Fruit fly (Drosophila melanogaster): ENCODE results near the gene tey.

tey gene

dm6 chr3L:19649374-19649948 lies 14.4 kb downstream of the tey start, which contains the start of gene Oat:
Oat (minus strand) TSS chr3L:19649851.
- TF ChIP-seq EcR (GFP tag; optimal IDR thresholded peaks at IDR 0.05), result peak; percentile 14
- TF ChIP-seq CG15710 (tag; optimal IDR thresholded peaks at IDR 0.05), result no peak
- peak; percentile 33; the same call in 1 of the 3 replicates for TF ChIP-seq fd96Ca (GFP tag; IDR thresholded peaks at IDR 0.05)

dm6 chr3L:19648648-19649047 lies 15.3 kb downstream of the tey start:
- no peak for TF ChIP-seq CG32121 (GFP tag; IDR thresholded peaks at IDR 0.05)
- TF ChIP-seq CG8301 (tag; optimal IDR thresholded peaks at IDR 0.05), result no peak
- TF ChIP-seq CG34367 (tag; optimal IDR thresholded peaks at IDR 0.05), result no peak
- no peak for TF ChIP-seq CG17806 (tag; optimal IDR thresholded peaks at IDR 0.05)
- TF ChIP-seq D1 (tag; optimal IDR thresholded peaks at IDR 0.05), result no peak
- TF ChIP-seq CG4496 (GFP tag; IDR thresholded peaks at IDR 0.05), result no peak
- no peak for TF ChIP-seq EcR (GFP tag; optimal IDR thresholded peaks at IDR 0.05)

dm6 chr3L:19646292-19646691 lies 17.6 kb downstream of the tey start:
- no peak for TF ChIP-seq CG14655 (GFP tag; optimal IDR thresholded peaks at IDR 0.05)
- no peak for TF ChIP-seq D1 (tag; optimal IDR thresholded peaks at IDR 0.05)
- TF ChIP-seq Pif1B (GFP tag; optimal IDR thresholded peaks at IDR 0.05), result no peak
- TF ChIP-seq Snoo (tag; optimal IDR thresholded peaks at IDR 0.05), result no peak
- no peak for TF ChIP-seq rn (GFP tag; IDR thresholded peaks at IDR 0.05)

- peak; percentile 20 for TF ChIP-seq gl (tag; optimal IDR thresholded peaks at IDR 0.05)
- TF ChIP-seq CG17806 (tag; optimal IDR thresholded peaks at IDR 0.05), result no peak
- peak; percentile 37 for TF ChIP-seq D1 (tag; optimal IDR thresholded peaks at IDR 0.05)
Measured at dm6 chr3L:19642448-19643020, 21.4 kb downstream of the tey start, which contains the start of gene Rnf146. Rnf146 (minus strand) TSS chr3L:19642816.

dm6 chr3L:19636821-19637460 lies 27.0 kb downstream of the tey start:
- peak; percentile 54 for TF ChIP-seq CG9948 (tag; optimal IDR thresholded peaks at IDR 0.05)
- TF ChIP-seq CG13204 (GFP tag; optimal IDR thresholded peaks at IDR 0.05), result no peak
- TF ChIP-seq gl (tag; optimal IDR thresholded peaks at IDR 0.05), result no peak
- no peak for TF ChIP-seq EcR (GFP tag; optimal IDR thresholded peaks at IDR 0.05)
- TF ChIP-seq Pif1B (GFP tag; optimal IDR thresholded peaks at IDR 0.05), result no peak
- no peak for TF ChIP-seq fd96Ca (GFP tag; IDR thresholded peaks at IDR 0.05)
- TF ChIP-seq CG15710 (tag; optimal IDR thresholded peaks at IDR 0.05), result peak; percentile 32
- no peak for TF ChIP-seq CG10348 (GFP tag; IDR thresholded peaks at IDR 0.05)
- TF ChIP-seq CG12605 (GFP tag; IDR thresholded peaks at IDR 0.05), result no peak
- no peak for TF ChIP-seq Snoo (tag; optimal IDR thresholded peaks at IDR 0.05)
- no peak for TF ChIP-seq Pif1A (GFP tag; optimal IDR thresholded peaks at IDR 0.05)
- TF ChIP-seq CG32121 (GFP tag; IDR thresholded peaks at IDR 0.05), result no peak
- no peak for TF ChIP-seq CG34367 (tag; optimal IDR thresholded peaks at IDR 0.05)
- no peak for TF ChIP-seq Ets98B (GFP tag; IDR thresholded peaks at IDR 0.05)
- peak; percentile 38 for TF ChIP-seq D1 (tag; optimal IDR thresholded peaks at IDR 0.05)
- peak; percentile 38 for TF ChIP-seq CG8301 (tag; optimal IDR thresholded peaks at IDR 0.05)
- TF ChIP-seq CG17806 (tag; optimal IDR thresholded peaks at IDR 0.05), result peak; percentile 16
- TF ChIP-seq rn (GFP tag; IDR thresholded peaks at IDR 0.05), result no peak
- peak; percentile 19 for TF ChIP-seq CG8159 (tag; optimal IDR thresholded peaks at IDR 0.05)
- no peak for TF ChIP-seq CG14655 (GFP tag; optimal IDR thresholded peaks at IDR 0.05)
- no peak for TF ChIP-seq CG4496 (GFP tag; IDR thresholded peaks at IDR 0.05)

- TF ChIP-seq EcR (GFP tag; optimal IDR thresholded peaks at IDR 0.05) (peak; percentile 22), D1 (tag; optimal IDR thresholded peaks at IDR 0.05) (no peak), CG8301 (tag; optimal IDR thresholded peaks at IDR 0.05) (no peak), rn (GFP tag; IDR thresholded peaks at IDR 0.05) (no peak), CG4496 (GFP tag; IDR thresholded peaks at IDR 0.05) (no peak), Pif1B (GFP tag; optimal IDR thresholded peaks at IDR 0.05) (peak; percentile 4), Snoo (tag; optimal IDR thresholded peaks at IDR 0.05) (peak; percentile 9), gl (tag; optimal IDR thresholded peaks at IDR 0.05) (no peak), CG12605 (GFP tag; IDR thresholded peaks at IDR 0.05) (peak; percentile 26; the same call in 1 of the 2 replicates), CG15710 (tag; optimal IDR thresholded peaks at IDR 0.05) (no peak), CG13204 (GFP tag; optimal IDR thresholded peaks at IDR 0.05) (no peak), CG32121 (GFP tag; IDR thresholded peaks at IDR 0.05) (no peak), CG9948 (tag; optimal IDR thresholded peaks at IDR 0.05) (no peak), CG10348 (GFP tag; IDR thresholded peaks at IDR 0.05) (no peak), CG14655 (GFP tag; optimal IDR thresholded peaks at IDR 0.05) (no peak), Ets98B (GFP tag; IDR thresholded peaks at IDR 0.05) (peak; percentile 38; the same call in 1 of the 2 replicates), Pif1A (GFP tag; optimal IDR thresholded peaks at IDR 0.05) (peak; percentile 12)
Measured at dm6 chr3L:19635478-19635996, 28.4 kb downstream of the tey start, which contains the start of gene wnd. wnd (minus strand) TSS chr3L:19635783.
